Worm (Caenorhabditis elegans) whole organism, L4 larva: ENCODE data around the gene Y53F4B.17.

ENCODE experiments used
- F26F4.8 ChIP-seq: fragments of 200-800 bp; sonication (Bioruptor generic); conservative IDR thresholded peaks from 2 replicates; pipeline ENCODE4 v1.3.6; 2022; ENCODE audit warnings: missing genetic modification characterization, missing compliant biosample characterization
- F44E2.7 ChIP-seq: fragments of 200-800 bp; sonication (Bioruptor generic); IDR thresholded peaks from 2 replicates; pipeline ENCODE4 v2.1.2; 2022; ENCODE audit warnings: missing genetic modification characterization, missing compliant biosample characterization
- F49E8.2 ChIP-seq: sonication (generic microtip); optimal IDR thresholded peaks from 2 replicates; lab custom pipeline; 2016; ENCODE audit warnings: missing compliant biosample characterization, mild to moderate bottlenecking, missing genetic modification characterization, borderline replicate concordance
- T20F7.1 ChIP-seq: fragments of 200-800 bp; sonication (Bioruptor generic); optimal IDR thresholded peaks from 2 replicates; lab custom pipeline; 2018; ENCODE audit warnings: mild to moderate bottlenecking, missing genetic modification characterization, missing compliant biosample characterization
- T26A8.4 ChIP-seq: fragments of 200-800 bp; sonication (Bioruptor generic); IDR thresholded peaks from 2 replicates; pipeline ENCODE4 v1.3.6; 2022; ENCODE audit warnings: missing genetic modification characterization, missing compliant biosample characterization
- Y48G9A.11 ChIP-seq: fragments of 200-800 bp; sonication (Bioruptor generic); IDR thresholded peaks from 2 replicates; pipeline ENCODE4 v1.3.6; 2022; ENCODE audit warnings: missing genetic modification reagents, missing genetic modification characterization, missing compliant biosample characterization
- ZK337.2 ChIP-seq: fragments of 200-800 bp; sonication (Bioruptor generic); IDR thresholded peaks from 2 replicates; pipeline ENCODE4 v1.3.6; 2022; ENCODE audit warnings: missing genetic modification reagents, missing genetic modification characterization, missing compliant biosample characterization
- aha-1 ChIP-seq: fragments of 150-350 bp; peaks from one replicate; lab custom pipeline; 2014; ENCODE audit warnings: missing biosample characterization, missing genetic modification characterization
- aly-2 ChIP-seq: sonication (generic microtip); optimal IDR thresholded peaks from 2 replicates; lab custom pipeline; 2018; ENCODE audit warnings: missing biosample characterization, missing genetic modification characterization
- cey-2 ChIP-seq: sonication (generic microtip); optimal IDR thresholded peaks from 3 replicates; lab custom pipeline; 2017; ENCODE audit warnings: missing genetic modification characterization, mild to moderate bottlenecking, missing compliant biosample characterization, antibody characterized with exemption, borderline replicate concordance; ENCODE audit not compliant: insufficient read depth
- daf-8 ChIP-seq: fragments of 200-800 bp; sonication (Bioruptor generic); IDR thresholded peaks from 2 replicates; pipeline ENCODE4 v1.3.6; 2022; ENCODE audit warnings: missing genetic modification characterization, missing compliant biosample characterization
- dmd-8 ChIP-seq: fragments of 200-800 bp; sonication (Bioruptor generic); IDR thresholded peaks from 2 replicates; pipeline ENCODE4 v1.3.6; 2022; ENCODE audit warnings: missing genetic modification characterization, missing compliant biosample characterization
- dve-1 ChIP-seq: sonication (generic microtip); optimal IDR thresholded peaks from 2 replicates; lab custom pipeline; 2017; ENCODE audit warnings: antibody characterized with exemption, mild to moderate bottlenecking, missing genetic modification characterization, missing compliant biosample characterization; ENCODE audit not compliant: insufficient read depth
- egl-27 ChIP-seq: sonication (generic microtip); optimal IDR thresholded peaks from 3 replicates; lab custom pipeline; 2017; ENCODE audit warnings: missing biosample characterization, missing genetic modification reagents, missing genetic modification characterization
- egl-43 ChIP-seq: fragments of 200-800 bp; sonication (Bioruptor generic); IDR thresholded peaks from 2 replicates; pipeline ENCODE4 v1.3.6; 2022; ENCODE audit warnings: missing genetic modification reagents, missing genetic modification characterization, missing compliant biosample characterization
- gei-8 ChIP-seq: fragments of 200-800 bp; sonication (Bioruptor generic); optimal IDR thresholded peaks from 2 replicates; lab custom pipeline; 2018; ENCODE audit warnings: mild to moderate bottlenecking, missing genetic modification characterization, missing compliant biosample characterization
- hlh-11 ChIP-seq: fragments of 200-800 bp; sonication (Bioruptor generic); optimal IDR thresholded peaks from 2 replicates; lab custom pipeline; 2018; ENCODE audit warnings: mild to moderate bottlenecking, missing genetic modification characterization, missing compliant biosample characterization
- hlh-30 ChIP-seq: sonication (generic microtip); optimal IDR thresholded peaks from 2 replicates; lab custom pipeline; 2017; ENCODE audit warnings: antibody characterized with exemption, mild to moderate bottlenecking, missing genetic modification characterization, missing compliant biosample characterization; ENCODE audit not compliant: insufficient read depth
- lim-7 ChIP-seq: fragments of 200-800 bp; sonication (Bioruptor generic); IDR thresholded peaks from 2 replicates; pipeline ENCODE4 v1.3.6; 2022; ENCODE audit warnings: missing genetic modification characterization, missing compliant biosample characterization
- madf-9 ChIP-seq: fragments of 200-800 bp; sonication (Bioruptor generic); conservative IDR thresholded peaks from 2 replicates; pipeline ENCODE4 v1.3.6; 2022; ENCODE audit warnings: missing genetic modification reagents, missing genetic modification characterization, missing compliant biosample characterization
- nhr-10 ChIP-seq: fragments of 150-350 bp; optimal IDR thresholded peaks from 2 replicates; lab custom pipeline; 2014; ENCODE audit warnings: missing biosample characterization, missing genetic modification characterization
- nhr-102 ChIP-seq: sonication (generic microtip); optimal IDR thresholded peaks from 2 replicates; lab custom pipeline; 2016; ENCODE audit warnings: mild to moderate bottlenecking, missing genetic modification characterization, moderate library complexity, missing compliant biosample characterization
- nhr-11 ChIP-seq: fragments of 150-350 bp; optimal IDR thresholded peaks from 2 replicates; lab custom pipeline; 2014; ENCODE audit warnings: missing biosample characterization, missing genetic modification characterization
- nhr-237 ChIP-seq: sonication (generic microtip); optimal IDR thresholded peaks from 2 replicates; lab custom pipeline; 2017; ENCODE audit warnings: missing biosample characterization, missing genetic modification characterization
- nhr-28 ChIP-seq: fragments of 150-350 bp; optimal IDR thresholded peaks from 2 replicates; lab custom pipeline; 2014; ENCODE audit warnings: missing biosample characterization, missing genetic modification characterization
- nhr-42 ChIP-seq: fragments of 200-800 bp; sonication (Bioruptor generic); IDR thresholded peaks from 2 replicates; pipeline ENCODE4 v1.3.6; 2022; ENCODE audit warnings: missing genetic modification characterization, missing compliant biosample characterization
- nhr-48 ChIP-seq: sonication (generic microtip); optimal IDR thresholded peaks from 2 replicates; lab custom pipeline; 2016; ENCODE audit warnings: mild to moderate bottlenecking, missing genetic modification characterization, missing compliant biosample characterization
- nhr-76 ChIP-seq: fragments of 150-350 bp; optimal IDR thresholded peaks from 2 replicates; lab custom pipeline; 2014; ENCODE audit warnings: missing biosample characterization, missing genetic modification characterization
- php-3 ChIP-seq: fragments of 200-800 bp; sonication (Bioruptor generic); IDR thresholded peaks from 2 replicates; pipeline ENCODE4 v1.3.6; 2022; ENCODE audit warnings: missing genetic modification reagents, missing genetic modification characterization, missing compliant biosample characterization
- pqm-1 ChIP-seq: sonication (generic microtip); optimal IDR thresholded peaks from 2 replicates; lab custom pipeline; 2017; ENCODE audit warnings: missing biosample characterization, missing genetic modification characterization
- sdz-12 ChIP-seq: fragments of 200-800 bp; sonication (Bioruptor generic); optimal IDR thresholded peaks from 2 replicates; lab custom pipeline; 2018; ENCODE audit warnings: mild to moderate bottlenecking, missing genetic modification characterization, missing compliant biosample characterization
- set-16 ChIP-seq: fragments of 200-800 bp; sonication (Bioruptor generic); IDR thresholded peaks from 2 replicates; pipeline ENCODE4 v1.3.6; 2022; ENCODE audit warnings: missing genetic modification reagents, missing genetic modification characterization, missing compliant biosample characterization
- spr-1 ChIP-seq: sonication (generic microtip); optimal IDR thresholded peaks from 2 replicates; lab custom pipeline; 2016; ENCODE audit warnings: mild to moderate bottlenecking, missing genetic modification characterization, missing compliant biosample characterization
- unc-62 ChIP-seq, 3 experiments: fragments of 150-350 bp in 1 of 3; sonication (generic microtip); optimal IDR thresholded peaks in 2 of 3; peaks in 1 of 3; 1 replicate in 1 of 3; 2 replicates in 2 of 3; lab custom pipeline; 2014 to 2017; ENCODE audit warnings: missing biosample characterization in 3 of 3, missing genetic modification characterization in 3 of 3, missing genetic modification reagents in 3 of 3, missing genotype in 1 of 3
- zag-1 ChIP-seq: fragments of 150-350 bp; optimal IDR thresholded peaks from 2 replicates; lab custom pipeline; 2014; ENCODE audit warnings: missing biosample characterization, missing genetic modification characterization
- zfp-2 ChIP-seq: sonication (generic microtip); optimal IDR thresholded peaks from 2 replicates; lab custom pipeline; 2016; ENCODE audit warnings: mild to moderate bottlenecking, missing genetic modification characterization, missing compliant biosample characterization
- zip-11 ChIP-seq: fragments of 200-800 bp; sonication (Bioruptor generic); IDR thresholded peaks from 2 replicates; pipeline ENCODE4 v1.3.6; 2022; ENCODE audit warnings: missing genetic modification characterization, missing compliant biosample characterization
- ztf-11 ChIP-seq: fragments of 150-350 bp; optimal IDR thresholded peaks from 2 replicates; lab custom pipeline; 2014; ENCODE audit warnings: missing biosample characterization, missing genetic modification characterization
- ztf-7 ChIP-seq: fragments of 150-350 bp; optimal IDR thresholded peaks from 2 replicates; lab custom pipeline; 2014; ENCODE audit warnings: missing biosample characterization, missing genetic modification characterization

Y53F4B.17 gene

DNA sequence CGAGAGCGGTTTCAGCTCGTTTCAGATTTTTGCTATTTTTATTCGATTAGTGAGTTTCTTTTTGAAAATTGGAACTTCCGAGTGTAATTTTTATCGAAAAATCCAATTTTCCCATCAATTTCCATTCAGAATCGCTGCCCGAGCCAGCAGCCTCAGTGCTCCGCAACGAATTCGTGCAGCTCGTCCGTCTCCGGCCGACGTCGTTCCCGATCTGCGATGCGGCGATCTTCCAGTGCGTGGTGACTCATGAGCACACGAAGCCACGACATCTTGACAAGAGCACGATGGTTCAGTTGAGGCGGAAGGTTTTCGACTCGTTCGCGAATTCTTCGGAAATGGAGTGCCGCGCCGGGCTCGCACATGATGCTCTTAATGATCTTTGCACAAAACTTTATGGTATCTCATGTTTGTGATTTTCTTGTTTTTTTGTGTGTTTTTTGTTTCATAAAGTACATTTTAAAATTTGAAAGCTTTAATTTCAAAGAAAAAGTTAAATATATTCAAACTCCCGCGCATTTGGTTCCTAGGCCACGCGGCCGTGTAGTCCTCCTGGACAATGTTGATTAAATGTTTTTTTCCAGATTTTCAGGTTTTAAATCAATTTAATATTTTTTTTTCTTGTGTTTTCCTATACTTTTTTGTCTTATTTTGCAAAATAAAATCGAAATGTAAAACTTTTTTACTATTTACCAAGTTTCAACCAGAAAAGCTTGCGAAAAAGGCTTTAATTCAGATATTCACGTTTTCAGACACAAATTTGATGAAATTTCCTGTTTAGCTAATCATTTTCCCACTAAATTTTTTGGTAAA, 30.8 kb downstream of the Y53F4B.17 start (continued):
- TF ChIP-seq zip-11 (GFP tag; lab: Robert Waterston, UW) (no peak), T26A8.4 (GFP tag; lab: Robert Waterston, UW) (no peak), nhr-28 (tag; lab: Kevin White, UChicago) (no peak), cey-2 (tag; lab: Kevin White, UChicago) (no peak), nhr-102 (tag; lab: Kevin White, UChicago) (no peak), dmd-8 (GFP tag; lab: Robert Waterston, UW) (no peak), zfp-2 (tag; lab: Kevin White, UChicago) (no peak), daf-8 (GFP tag; lab: Robert Waterston, UW) (no peak), nhr-237 (tag; lab: Kevin White, UChicago) (no peak), aly-2 (no peak), gei-8 (GFP tag; lab: Kevin White, UChicago) (no peak), aha-1 (tag; lab: Kevin White, UChicago) (no peak), F44E2.7 (GFP tag; lab: Robert Waterston, UW) (no peak), nhr-48 (no peak), ztf-11 (tag; lab: Kevin White, UChicago) (no peak), nhr-11 (tag; lab: Kevin White, UChicago) (no peak), ZK337.2 (GFP tag; lab: Robert Waterston, UW) (peak; percentile 80; the same call in 1 of the 2 replicates), egl-27 (no peak), unc-62 (GFP tag; optimal IDR thresholded peaks at IDR 0.05 in 1 of 2; lab: Kevin White, UChicago) (peak in 1 of 2 experiments; percentile 94), unc-62 (tag; optimal IDR thresholded peaks at IDR 0.05; lab: Kevin White, UChicago) (no peak), php-3 (GFP tag; lab: Robert Waterston, UW) (no peak), hlh-11 (tag; lab: Kevin White, UChicago) (no peak), hlh-30 (tag; lab: Kevin White, UChicago) (no peak), nhr-10 (tag; lab: Kevin White, UChicago) (no peak), nhr-76 (tag; lab: Kevin White, UChicago) (no peak), F26F4.8 (GFP tag; lab: Robert Waterston, UW) (no peak), spr-1 (tag; lab: Kevin White, UChicago) (no peak), Y48G9A.11 (GFP tag; lab: Robert Waterston, UW) (no peak), F49E8.2 (tag; lab: Kevin White, UChicago) (peak; percentile 26), sdz-12 (GFP tag; lab: Kevin White, UChicago) (no peak), zag-1 (tag; lab: Kevin White, UChicago) (no peak), madf-9 (GFP tag; lab: Robert Waterston, UW) (no peak), set-16 (GFP tag; lab: Robert Waterston, UW) (peak; percentile 70; the same call in 1 of the 2 replicates), dve-1 (tag; lab: Kevin White, UChicago) (peak; percentile 49), pqm-1 (tag; lab: Kevin White, UChicago) (no peak), lim-7 (GFP tag; lab: Robert Waterston, UW) (no peak)

DNA sequence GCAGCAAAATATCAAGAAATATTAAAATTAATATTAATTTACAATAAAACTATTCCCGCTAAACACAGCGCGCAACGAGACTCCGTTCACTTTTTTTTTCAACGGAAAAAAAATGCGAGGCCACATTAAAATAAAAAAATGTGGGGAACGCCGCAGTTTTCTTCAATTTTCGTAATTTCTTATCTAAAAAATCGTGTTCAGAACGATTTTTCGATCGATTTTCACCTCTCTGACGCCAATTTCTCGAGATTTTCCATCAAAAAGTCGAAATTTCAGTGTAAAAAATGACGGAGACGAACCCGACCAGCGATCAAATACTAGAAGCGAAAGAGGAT, 31.4 kb downstream of the Y53F4B.17 start, which contains the start of gene Y53F4B.21:
Gene Y53F4B.21, plus strand, starts transcription at position 285 of the 335 bp plus-strand sequence.
- TF ChIP-seq T20F7.1 (GFP tag; lab: Kevin White, UChicago) (peak; percentile 92), ztf-7 (tag; lab: Kevin White, UChicago) (no peak)

DNA sequence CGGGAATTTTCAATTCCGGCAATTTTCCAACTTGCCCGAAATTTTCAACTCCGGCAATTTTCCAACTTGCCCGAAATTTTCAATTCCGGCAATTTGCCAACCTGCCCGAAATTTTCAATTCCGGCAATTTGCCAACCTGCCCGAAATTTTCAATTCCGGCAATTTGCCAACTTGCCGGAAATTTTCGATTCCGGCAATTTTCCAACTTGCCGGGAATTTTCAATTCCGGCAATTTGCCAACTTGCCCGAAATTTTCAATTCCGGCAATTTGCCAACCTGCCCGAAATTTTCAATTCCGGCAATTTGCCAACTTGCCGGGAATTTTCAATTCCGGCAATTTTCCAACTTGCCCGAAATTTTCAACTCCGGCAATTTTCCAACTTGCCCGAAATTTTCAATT, 37.9 kb downstream of the Y53F4B.17 start:
- TF ChIP-seq Y48G9A.11 (GFP tag; lab: Robert Waterston, UW), result 0 out of 2 replicates have a peak, but pooled peaks have one; percentile 10
- 0 out of 2 replicates have a peak, but pooled peaks have one; percentile 56 for TF ChIP-seq nhr-42 (GFP tag; lab: Robert Waterston, UW)
- TF ChIP-seq egl-43 (GFP tag; lab: Robert Waterston, UW), result peak; percentile 49; the same call in 1 of the 2 replicates
- peak; percentile 7; the same call in 1 of the 2 replicates for TF ChIP-seq ZK337.2 (GFP tag; lab: Robert Waterston, UW)
- TF ChIP-seq, all 104 proteins: peak for 4; not testable (repeated sequence) for 100
